Worm (Caenorhabditis elegans) whole organism, late embryonic: Measurements from ENCODE around the gene F58G1.8.

Experiments used
- K02D7.2 ChIP-seq: sonication (generic microtip); optimal IDR thresholded peaks from 2 replicates; lab custom pipeline; 2017; ENCODE audit warnings: mild to moderate bottlenecking, missing genetic modification characterization, missing compliant biosample characterization
- Y22D7AL.16 ChIP-seq: sonication (generic microtip); optimal IDR thresholded peaks from 2 replicates; lab custom pipeline; 2016; ENCODE audit warnings: missing genetic modification characterization, missing compliant biosample characterization
- ceh-22 ChIP-seq: sonication (generic microtip); optimal IDR thresholded peaks from 2 replicates; lab custom pipeline; 2017; ENCODE audit warnings: missing biosample characterization, missing genetic modification characterization
- ceh-24 ChIP-seq: sonication (generic microtip); optimal IDR thresholded peaks from 2 replicates; lab custom pipeline; 2016; ENCODE audit warnings: mild to moderate bottlenecking, missing genetic modification characterization, missing compliant biosample characterization
- ceh-31 ChIP-seq: sonication (generic microtip); optimal IDR thresholded peaks from 2 replicates; lab custom pipeline; 2016; ENCODE audit warnings: missing genetic modification characterization, missing compliant biosample characterization
- dmd-4 ChIP-seq: sonication (generic microtip); optimal IDR thresholded peaks from 2 replicates; lab custom pipeline; 2016; ENCODE audit warnings: borderline replicate concordance, missing genetic modification characterization, missing compliant biosample characterization
- elt-2 ChIP-seq: sonication (generic microtip); optimal IDR thresholded peaks from 2 replicates; lab custom pipeline; 2016; ENCODE audit warnings: missing genetic modification reagents, missing genetic modification characterization, missing compliant biosample characterization
- ets-4 ChIP-seq: sonication (generic microtip); optimal IDR thresholded peaks from 2 replicates; lab custom pipeline; 2016; ENCODE audit warnings: missing genetic modification characterization, missing compliant biosample characterization
- fax-1 ChIP-seq: sonication (generic microtip); optimal IDR thresholded peaks from 2 replicates; lab custom pipeline; 2016; ENCODE audit warnings: missing genotype, missing genetic modification characterization, missing compliant biosample characterization
- fkh-10 ChIP-seq: fragments of 150-350 bp; optimal IDR thresholded peaks from 2 replicates; lab custom pipeline; 2014; ENCODE audit warnings: missing biosample characterization, missing genetic modification reagents, missing genetic modification characterization
- lin-11 ChIP-seq: fragments of 200-800 bp; sonication (Bioruptor generic); optimal IDR thresholded peaks from 2 replicates; lab custom pipeline; 2018; ENCODE audit warnings: mild to moderate bottlenecking, missing genetic modification characterization, missing compliant biosample characterization
- nhr-11 ChIP-seq: fragments of 150-350 bp; optimal IDR thresholded peaks from 2 replicates; lab custom pipeline; 2014; ENCODE audit warnings: missing biosample characterization, missing genetic modification characterization
- rnt-1 ChIP-seq: sonication (generic microtip); optimal IDR thresholded peaks from 2 replicates; lab custom pipeline; 2016; ENCODE audit warnings: missing genetic modification characterization, missing compliant biosample characterization
- sox-4 ChIP-seq: sonication (generic microtip); optimal IDR thresholded peaks from 2 replicates; lab custom pipeline; 2017; ENCODE audit warnings: mild to moderate bottlenecking, missing genetic modification characterization, inconsistent platforms, missing compliant biosample characterization

DNA sequence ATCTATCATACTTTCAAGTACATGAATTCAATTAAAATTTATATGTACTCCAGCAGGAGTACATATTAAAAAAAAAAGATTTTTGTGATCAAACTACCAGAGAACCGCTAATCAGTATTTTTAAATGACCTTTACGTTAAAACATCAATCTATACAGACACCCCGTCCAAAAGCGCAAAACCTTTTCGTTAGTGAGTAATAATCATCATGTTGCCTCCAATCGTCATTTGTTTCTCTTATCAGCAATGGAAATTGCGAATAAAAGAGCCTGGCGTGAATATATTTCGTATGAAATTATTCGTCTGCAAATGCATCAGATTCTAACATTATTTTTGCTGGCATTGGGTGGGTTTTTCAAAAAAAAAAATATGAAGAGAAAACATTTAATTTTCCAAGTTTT lies 21.3 kb downstream of the F58G1.8 start, which contains the start of gene clec-66:
- TF ChIP-seq ceh-24 (tag; lab: Kevin White, UChicago) (no peak), ceh-22 (tag; lab: Kevin White, UChicago) (no peak), sox-4 (tag; lab: Kevin White, UChicago) (no peak), fax-1 (tag; lab: Kevin White, UChicago) (no peak), ceh-31 (no peak), nhr-11 (tag; lab: Kevin White, UChicago) (no peak), K02D7.2 (tag; lab: Kevin White, UChicago) (no peak), rnt-1 (tag; lab: Kevin White, UChicago) (no peak), elt-2 (no peak), Y22D7AL.16 (no peak), ets-4 (tag; lab: Kevin White, UChicago) (no peak), dmd-4 (tag; lab: Kevin White, UChicago) (no peak), lin-11 (tag; lab: Kevin White, UChicago) (no peak), fkh-10 (no peak)
